Worm (Caenorhabditis elegans) whole organism, young adult: ENCODE data around the gene F56C9.3.

Experiments used
- B0019.2 ChIP-seq: fragments of 200-800 bp; sonication (Bioruptor generic); conservative IDR thresholded peaks from 2 replicates; pipeline ENCODE4 v1.3.6; 2022; ENCODE audit warnings: missing genetic modification reagents, missing genetic modification characterization, missing compliant biosample characterization
- B0035.1 ChIP-seq: sonication (generic microtip); optimal IDR thresholded peaks from 2 replicates; lab custom pipeline; 2016; ENCODE audit warnings: missing genetic modification characterization, mild to moderate bottlenecking, missing compliant biosample characterization, missing genotype, missing genetic modification reagents
- C06A6.2 ChIP-seq: fragments of 200-800 bp; sonication (Bioruptor generic); conservative IDR thresholded peaks from 2 replicates; pipeline ENCODE4 v1.3.6; 2022; ENCODE audit warnings: missing genetic modification characterization, missing compliant biosample characterization
- D2030.7 ChIP-seq: fragments of 200-800 bp; sonication (Bioruptor generic); IDR thresholded peaks from 2 replicates; pipeline ENCODE4 v1.3.6; 2022; ENCODE audit warnings: missing genetic modification reagents, missing genetic modification characterization, missing compliant biosample characterization
- F10E7.11 ChIP-seq: sonication (generic microtip); optimal IDR thresholded peaks from 2 replicates; lab custom pipeline; 2017; ENCODE audit warnings: mild to moderate bottlenecking, missing genetic modification characterization, moderate library complexity, missing compliant biosample characterization
- F23B12.7 ChIP-seq: sonication (generic microtip); optimal IDR thresholded peaks from 2 replicates; lab custom pipeline; 2017; ENCODE audit warnings: missing genetic modification characterization, mild to moderate bottlenecking, missing compliant biosample characterization, antibody characterized with exemption, moderate library complexity; ENCODE audit not compliant: insufficient read depth
- F57A8.1 ChIP-seq: fragments of 200-800 bp; sonication (Bioruptor generic); optimal IDR thresholded peaks from 2 replicates; lab custom pipeline; 2018; ENCODE audit warnings: mild to moderate bottlenecking, missing genetic modification characterization, moderate library complexity, missing compliant biosample characterization
- Y53F4B.3 ChIP-seq: fragments of 200-800 bp; sonication (Bioruptor generic); IDR thresholded peaks from 2 replicates; pipeline ENCODE4 v1.3.6; 2022; ENCODE audit warnings: missing genetic modification reagents, missing genetic modification characterization, missing compliant biosample characterization
- Y56A3A.18 ChIP-seq: fragments of 200-800 bp; sonication (Bioruptor generic); IDR thresholded peaks from 2 replicates; pipeline ENCODE4 v1.3.6; 2022; ENCODE audit warnings: missing genetic modification reagents, missing genetic modification characterization, missing compliant biosample characterization
- Y95B8A.8 ChIP-seq: fragments of 200-800 bp; sonication (Bioruptor generic); IDR thresholded peaks from 2 replicates; pipeline ENCODE4 v1.3.6; 2022; ENCODE audit warnings: missing genetic modification reagents, missing genetic modification characterization, missing compliant biosample characterization
- akir-1 ChIP-seq: fragments of 200-800 bp; sonication (Bioruptor generic); optimal IDR thresholded peaks from 2 replicates; lab custom pipeline; 2018; ENCODE audit warnings: mild to moderate bottlenecking, missing genetic modification characterization, moderate library complexity, missing compliant biosample characterization
- ama-1 ChIP-seq, 3 experiments: fragments of 150-350 bp in 1 of 3; sonication (generic microtip) in 2 of 3; optimal IDR thresholded peaks; 2 replicates each; lab custom pipeline; 2014 to 2018; ENCODE audit warnings: missing biosample characterization in 2 of 3, missing genetic modification characterization in 2 of 3, missing genetic modification reagents in 2 of 3
- bed-1 ChIP-seq: fragments of 200-800 bp; sonication (Bioruptor generic); IDR thresholded peaks from 2 replicates; pipeline ENCODE4 v1.3.6; 2022; ENCODE audit warnings: missing genetic modification reagents, missing genetic modification characterization, missing compliant biosample characterization
- bed-2 ChIP-seq: fragments of 200-800 bp; sonication (Bioruptor generic); IDR thresholded peaks from 2 replicates; pipeline ENCODE4 v1.3.6; 2022; ENCODE audit warnings: missing genetic modification reagents, missing genetic modification characterization, missing compliant biosample characterization
- ccch-3 ChIP-seq: fragments of 200-800 bp; sonication (Bioruptor generic); optimal IDR thresholded peaks from 2 replicates; lab custom pipeline; 2018; ENCODE audit warnings: mild to moderate bottlenecking, missing genetic modification characterization, missing compliant biosample characterization
- cebp-2 ChIP-seq: fragments of 200-800 bp; sonication (Bioruptor generic); IDR thresholded peaks from 2 replicates; pipeline ENCODE4 v1.3.6; 2022; ENCODE audit warnings: missing genetic modification characterization, missing compliant biosample characterization
- ceh-40 ChIP-seq: fragments of 200-800 bp; sonication (Bioruptor generic); IDR thresholded peaks from 2 replicates; pipeline ENCODE4 v1.3.6; 2022; ENCODE audit warnings: missing genetic modification characterization, missing compliant biosample characterization
- dox-1 ChIP-seq: fragments of 200-800 bp; sonication (Bioruptor generic); IDR thresholded peaks from 2 replicates; pipeline ENCODE4 v1.3.6; 2022; ENCODE audit warnings: missing genetic modification reagents, missing genetic modification characterization, missing compliant biosample characterization
- dpl-1 ChIP-seq: fragments of 150-350 bp; optimal IDR thresholded peaks from 2 replicates; lab custom pipeline; 2014; ENCODE audit warnings: missing biosample characterization, missing genetic modification reagents, missing genetic modification characterization
- efl-1 ChIP-seq: fragments of 150-350 bp; optimal IDR thresholded peaks from 2 replicates; lab custom pipeline; 2014; ENCODE audit warnings: missing biosample characterization, missing genetic modification reagents, missing genetic modification characterization
- egl-44 ChIP-seq: fragments of 200-800 bp; sonication (Bioruptor generic); IDR thresholded peaks from 2 replicates; pipeline ENCODE4 v1.3.6; 2022; ENCODE audit warnings: missing genetic modification reagents, missing genetic modification characterization, missing compliant biosample characterization
- fkh-3 ChIP-seq: sonication (generic microtip); optimal IDR thresholded peaks from 2 replicates; lab custom pipeline; 2016; ENCODE audit warnings: mild to moderate bottlenecking, missing genetic modification characterization, missing compliant biosample characterization
- gei-17 ChIP-seq: fragments of 200-800 bp; sonication (Bioruptor generic); optimal IDR thresholded peaks from 2 replicates; lab custom pipeline; 2018; ENCODE audit warnings: mild to moderate bottlenecking, missing genetic modification characterization, missing compliant biosample characterization
- hlh-26 ChIP-seq: fragments of 200-800 bp; sonication (Bioruptor generic); conservative IDR thresholded peaks from 2 replicates; pipeline ENCODE4 v1.3.6; 2022; ENCODE audit warnings: missing genetic modification reagents, missing genetic modification characterization, missing compliant biosample characterization
- let-526 ChIP-seq: fragments of 200-800 bp; sonication (Bioruptor generic); IDR thresholded peaks from 2 replicates; pipeline ENCODE4 v1.3.6; 2022; ENCODE audit warnings: missing genetic modification reagents, missing genetic modification characterization, missing compliant biosample characterization
- lin-40 ChIP-seq: sonication (generic microtip); optimal IDR thresholded peaks from 2 replicates; lab custom pipeline; 2016; ENCODE audit warnings: missing genetic modification characterization, mild to moderate bottlenecking, missing compliant biosample characterization, missing genotype, missing genetic modification reagents
- lin-54 ChIP-seq: fragments of 200-800 bp; sonication (Bioruptor generic); optimal IDR thresholded peaks from 2 replicates; lab custom pipeline; 2018; ENCODE audit warnings: mild to moderate bottlenecking, missing genetic modification characterization, missing compliant biosample characterization
- lir-1 ChIP-seq: fragments of 200-800 bp; sonication (Bioruptor generic); conservative IDR thresholded peaks from 2 replicates; pipeline ENCODE4 v1.3.6; 2022; ENCODE audit warnings: missing genetic modification reagents, missing genetic modification characterization, missing compliant biosample characterization
- madf-10 ChIP-seq: sonication (generic microtip); optimal IDR thresholded peaks from 2 replicates; lab custom pipeline; 2016; ENCODE audit warnings: mild to moderate bottlenecking, missing genetic modification characterization, missing compliant biosample characterization
- madf-8 ChIP-seq: fragments of 200-800 bp; sonication (Bioruptor generic); conservative IDR thresholded peaks from 2 replicates; pipeline ENCODE4 v1.3.6; 2022; ENCODE audit warnings: missing genetic modification reagents, missing genetic modification characterization, missing compliant biosample characterization
- mxl-1 ChIP-seq: sonication (generic microtip); optimal IDR thresholded peaks from 2 replicates; lab custom pipeline; 2016; ENCODE audit warnings: missing genetic modification characterization, missing compliant biosample characterization
- nfya-2 ChIP-seq: fragments of 200-800 bp; sonication (Bioruptor generic); IDR thresholded peaks from 2 replicates; pipeline ENCODE4 v1.3.6; 2022; ENCODE audit warnings: missing genetic modification reagents, missing genetic modification characterization, missing compliant biosample characterization
- nfyb-1 ChIP-seq: fragments of 200-800 bp; sonication (Bioruptor generic); IDR thresholded peaks from 2 replicates; pipeline ENCODE4 v1.3.6; 2022; ENCODE audit warnings: missing genetic modification reagents, missing genetic modification characterization, missing compliant biosample characterization
- nhr-27 ChIP-seq: fragments of 200-800 bp; sonication (Bioruptor generic); optimal IDR thresholded peaks from 2 replicates; lab custom pipeline; 2018; ENCODE audit warnings: mild to moderate bottlenecking, missing genetic modification characterization, moderate library complexity, missing compliant biosample characterization
- nhr-80 ChIP-seq: sonication (generic microtip); optimal IDR thresholded peaks from 2 replicates; lab custom pipeline; 2016; ENCODE audit warnings: missing genetic modification characterization, missing compliant biosample characterization
- nhr-90 ChIP-seq: sonication (generic microtip); optimal IDR thresholded peaks from 2 replicates; lab custom pipeline; 2016; ENCODE audit warnings: missing genotype, mild to moderate bottlenecking, missing genetic modification characterization, missing compliant biosample characterization
- pbrm-1 ChIP-seq: fragments of 200-800 bp; sonication (Bioruptor generic); IDR thresholded peaks from 2 replicates; pipeline ENCODE4 v1.3.6; 2022; ENCODE audit warnings: missing genetic modification reagents, missing genetic modification characterization, missing compliant biosample characterization
- rec-8 ChIP-seq, 2 experiments: sonication (generic microtip); optimal IDR thresholded peaks; 2 replicates each; lab custom pipeline; 2016; ENCODE audit warnings: mild to moderate bottlenecking in 2 of 2, missing genetic modification characterization in 2 of 2, missing genetic modification reagents in 2 of 2, missing genotype in 2 of 2, missing biosample characterization in 1 of 2, missing compliant biosample characterization in 1 of 2, moderate library complexity in 1 of 2
- rpc-1 ChIP-seq, 2 experiments: fragments of 150-350 bp in 1 of 2; sonication (generic microtip) in 1 of 2; optimal IDR thresholded peaks; 2 replicates each; lab custom pipeline; 2014 to 2018; ENCODE audit warnings: missing biosample characterization in 1 of 2, missing genetic modification characterization in 1 of 2, missing genetic modification reagents in 1 of 2, missing genotype in 1 of 2
- sea-2 ChIP-seq: fragments of 200-800 bp; sonication (Bioruptor generic); IDR thresholded peaks from 2 replicates; pipeline ENCODE4 v1.3.6; 2022; ENCODE audit warnings: missing genetic modification characterization, missing compliant biosample characterization
- somi-1 ChIP-seq: fragments of 200-800 bp; sonication (Bioruptor generic); optimal IDR thresholded peaks from 2 replicates; lab custom pipeline; 2018; ENCODE audit warnings: mild to moderate bottlenecking, missing genetic modification characterization, missing compliant biosample characterization
- tbp1 ChIP-seq: fragments of 200-800 bp; sonication (Bioruptor generic); optimal IDR thresholded peaks from 2 replicates; lab custom pipeline; 2018; ENCODE audit warnings: mild to moderate bottlenecking, missing genetic modification characterization, missing compliant biosample characterization
- tbx-9 ChIP-seq: sonication (generic microtip); optimal IDR thresholded peaks from 2 replicates; lab custom pipeline; 2016; ENCODE audit warnings: borderline replicate concordance, missing genetic modification characterization, inconsistent platforms, missing compliant biosample characterization
- unc-62 ChIP-seq: fragments of 150-350 bp; optimal IDR thresholded peaks from 2 replicates; lab custom pipeline; 2014; ENCODE audit warnings: missing biosample characterization, missing genetic modification reagents, missing genetic modification characterization
- xnd-1 ChIP-seq: sonication (generic microtip); optimal IDR thresholded peaks from 2 replicates; lab custom pipeline; 2016; ENCODE audit warnings: missing genotype, missing genetic modification reagents, missing genetic modification characterization, missing compliant biosample characterization
- zfh-2 ChIP-seq: fragments of 200-800 bp; sonication (Bioruptor generic); conservative IDR thresholded peaks from 2 replicates; pipeline ENCODE4 v1.3.6; 2022; ENCODE audit warnings: missing genetic modification reagents, missing genetic modification characterization, missing compliant biosample characterization
- ztf-18 ChIP-seq: sonication (generic microtip); optimal IDR thresholded peaks from 2 replicates; lab custom pipeline; 2016; ENCODE audit warnings: missing genotype, mild to moderate bottlenecking, missing genetic modification characterization, missing compliant biosample characterization
- ztf-22 ChIP-seq: fragments of 200-800 bp; sonication (Bioruptor generic); optimal IDR thresholded peaks from 2 replicates; lab custom pipeline; 2018; ENCODE audit warnings: mild to moderate bottlenecking, missing genetic modification characterization, moderate library complexity, missing compliant biosample characterization
- ztf-6 ChIP-seq: fragments of 200-800 bp; sonication (Bioruptor generic); IDR thresholded peaks from 2 replicates; pipeline ENCODE4 v1.3.6; 2022; ENCODE audit warnings: missing genetic modification reagents, missing genetic modification characterization, missing compliant biosample characterization

Gene F56C9.3

ce11 chrIII:7278491-7278890, 32.6 kb upstream of the F56C9.3 start (continued):
- TF ChIP-seq ztf-18 (peak; percentile 46), C06A6.2 (peak; percentile 79), dox-1 (GFP tag; lab: Robert Waterston, UW) (peak; percentile 56), F10E7.11 (tag; lab: Kevin White, UChicago) (no peak), somi-1 (GFP tag; lab: Kevin White, UChicago) (peak; percentile 60), mxl-1 (tag; lab: Kevin White, UChicago) (no peak), F57A8.1 (GFP tag; lab: Kevin White, UChicago) (no peak), madf-10 (tag; lab: Kevin White, UChicago) (peak; percentile 62), sea-2 (GFP tag; lab: Robert Waterston, UW) (no peak), ceh-40 (no peak), rec-8 (tag; optimal IDR thresholded peaks at IDR 0.05; lab: Kevin White, UChicago) (peak in 1 of 2 experiments; percentile 6), D2030.7 (GFP tag; lab: Robert Waterston, UW) (no peak), xnd-1 (tag; lab: Kevin White, UChicago) (no peak), egl-44 (peak; percentile 42; the same call in 1 of the 2 replicates), hlh-26 (GFP tag; lab: Robert Waterston, UW) (no peak), nfya-2 (GFP tag; lab: Robert Waterston, UW) (no peak), pbrm-1 (GFP tag; lab: Robert Waterston, UW) (peak; percentile 58; the same call in 1 of the 2 replicates), B0035.1 (tag; lab: Kevin White, UChicago) (no peak), Y56A3A.18 (0 out of 2 replicates have a peak, but pooled peaks have one; percentile 52), tbp1 (GFP tag; lab: Kevin White, UChicago) (peak; percentile 82), unc-62 (GFP tag; lab: Kevin White, UChicago) (no peak), akir-1 (GFP tag; lab: Kevin White, UChicago) (peak; percentile 37), Y53F4B.3 (GFP tag; lab: Robert Waterston, UW) (no peak), Y95B8A.8 (no peak), madf-8 (GFP tag; lab: Robert Waterston, UW) (no peak), cebp-2 (GFP tag; lab: Robert Waterston, UW) (no peak), ztf-6 (GFP tag; lab: Robert Waterston, UW) (no peak), ccch-3 (GFP tag; lab: Kevin White, UChicago) (no peak), lin-54 (GFP tag; lab: Kevin White, UChicago) (peak; percentile 76), nhr-90 (tag; lab: Kevin White, UChicago) (peak; percentile 49), rpc-1 (optimal IDR thresholded peaks at IDR 0.05; lab: Kevin White, UChicago) (peak; percentile 70), rpc-1 (tag; optimal IDR thresholded peaks at IDR 0.05; lab: Kevin White, UChicago) (peak; percentile 64), ztf-22 (GFP tag; lab: Kevin White, UChicago) (no peak), dpl-1 (GFP tag; lab: Kevin White, UChicago) (peak; percentile 18), bed-2 (GFP tag; lab: Robert Waterston, UW) (no peak), ama-1 (optimal IDR thresholded peaks at IDR 0.05; lab: Kevin White, UChicago) (no peak), ama-1 (GFP tag; optimal IDR thresholded peaks at IDR 0.05; lab: Kevin White, UChicago) (no peak), F23B12.7 (tag; lab: Kevin White, UChicago) (peak; percentile 41), gei-17 (GFP tag; lab: Kevin White, UChicago) (peak; percentile 83), nhr-27 (tag; lab: Kevin White, UChicago) (peak; percentile 30), tbx-9 (tag; lab: Kevin White, UChicago) (no peak), efl-1 (GFP tag; lab: Kevin White, UChicago) (no peak), fkh-3 (tag; lab: Kevin White, UChicago) (no peak), bed-1 (no peak), nhr-80 (tag; lab: Kevin White, UChicago) (peak; percentile 52), nfyb-1 (GFP tag; lab: Robert Waterston, UW) (peak; percentile 94), lin-40 (tag; lab: Kevin White, UChicago) (peak; percentile 90), let-526 (GFP tag; lab: Robert Waterston, UW) (no peak), lir-1 (no peak), zfh-2 (GFP tag; lab: Robert Waterston, UW) (no peak), B0019.2 (GFP tag; lab: Robert Waterston, UW) (no peak)
